Worm (Caenorhabditis elegans) whole organism, late embryonic: ENCODE results near the gene sdz-6.

Source experiments
- C38D4.7 ChIP-seq: fragments of 200-800 bp; sonication (Bioruptor generic); optimal IDR thresholded peaks from 2 replicates; lab custom pipeline; 2018; ENCODE audit warnings: mild to moderate bottlenecking, missing genetic modification characterization, moderate library complexity, missing compliant biosample characterization
- ahr-1 ChIP-seq: sonication (generic microtip); optimal IDR thresholded peaks from 2 replicates; lab custom pipeline; 2016; ENCODE audit warnings: missing genetic modification characterization, missing compliant biosample characterization
- ama-1 ChIP-seq: fragments of 150-350 bp; optimal IDR thresholded peaks from 2 replicates; lab custom pipeline; 2014
- ceh-19 ChIP-seq: fragments of 200-800 bp; sonication (Bioruptor generic); optimal IDR thresholded peaks from 2 replicates; lab custom pipeline; 2018; ENCODE audit warnings: mild to moderate bottlenecking, missing genetic modification characterization, missing compliant biosample characterization
- ceh-2 ChIP-seq: sonication (generic microtip); optimal IDR thresholded peaks from 2 replicates; lab custom pipeline; 2016; ENCODE audit warnings: missing genotype, missing genetic modification characterization, missing compliant biosample characterization
- ceh-22 ChIP-seq: sonication (generic microtip); optimal IDR thresholded peaks from 2 replicates; lab custom pipeline; 2017; ENCODE audit warnings: missing biosample characterization, missing genetic modification characterization
- ceh-24 ChIP-seq: sonication (generic microtip); optimal IDR thresholded peaks from 2 replicates; lab custom pipeline; 2016; ENCODE audit warnings: mild to moderate bottlenecking, missing genetic modification characterization, missing compliant biosample characterization
- ceh-31 ChIP-seq: sonication (generic microtip); optimal IDR thresholded peaks from 2 replicates; lab custom pipeline; 2016; ENCODE audit warnings: missing genetic modification characterization, missing compliant biosample characterization
- ceh-34 ChIP-seq: sonication (generic microtip); optimal IDR thresholded peaks from 2 replicates; lab custom pipeline; 2016; ENCODE audit warnings: mild to moderate bottlenecking, missing genetic modification characterization, missing compliant biosample characterization
- ceh-45 ChIP-seq: fragments of 200-800 bp; sonication (Bioruptor generic); IDR thresholded peaks from 2 replicates; pipeline ENCODE4 v1.3.6; 2022; ENCODE audit warnings: missing genetic modification reagents, missing genetic modification characterization, missing compliant biosample characterization
- ceh-48 ChIP-seq: sonication (generic microtip); optimal IDR thresholded peaks from 2 replicates; lab custom pipeline; 2016; ENCODE audit warnings: missing genetic modification characterization, inconsistent platforms, missing compliant biosample characterization
- ceh-6 ChIP-seq: fragments of 200-800 bp; sonication (Bioruptor generic); optimal IDR thresholded peaks from 2 replicates; lab custom pipeline; 2018; ENCODE audit warnings: mild to moderate bottlenecking, missing genetic modification characterization, missing compliant biosample characterization
- elt-4 ChIP-seq: sonication (generic microtip); optimal IDR thresholded peaks from 2 replicates; lab custom pipeline; 2016; ENCODE audit warnings: missing genetic modification characterization, missing compliant biosample characterization
- eyg-1 ChIP-seq: sonication (generic microtip); optimal IDR thresholded peaks from 2 replicates; lab custom pipeline; 2016; ENCODE audit warnings: missing genotype, missing genetic modification characterization, missing compliant biosample characterization
- gmeb-2 ChIP-seq: sonication (generic microtip); optimal IDR thresholded peaks from 2 replicates; lab custom pipeline; 2016; ENCODE audit warnings: missing genetic modification characterization, inconsistent platforms, missing compliant biosample characterization
- hlh-13 ChIP-seq: fragments of 200-800 bp; sonication (Bioruptor generic); optimal IDR thresholded peaks from 2 replicates; lab custom pipeline; 2018; ENCODE audit warnings: mild to moderate bottlenecking, missing genetic modification characterization, missing compliant biosample characterization
- hlh-15 ChIP-seq: sonication (generic microtip); optimal IDR thresholded peaks from 2 replicates; lab custom pipeline; 2016; ENCODE audit warnings: missing genetic modification characterization, missing compliant biosample characterization
- hlh-30 ChIP-seq: sonication (generic microtip); optimal IDR thresholded peaks from 2 replicates; lab custom pipeline; 2017; ENCODE audit warnings: antibody characterized with exemption, missing genetic modification characterization, missing compliant biosample characterization; ENCODE audit not compliant: insufficient read depth
- lin-11 ChIP-seq: fragments of 200-800 bp; sonication (Bioruptor generic); optimal IDR thresholded peaks from 2 replicates; lab custom pipeline; 2018; ENCODE audit warnings: mild to moderate bottlenecking, missing genetic modification characterization, missing compliant biosample characterization
- madf-2 ChIP-seq: sonication (generic microtip); optimal IDR thresholded peaks from 2 replicates; lab custom pipeline; 2017; ENCODE audit warnings: missing genetic modification characterization, missing compliant biosample characterization
- nfya-1 ChIP-seq: sonication (generic microtip); optimal IDR thresholded peaks from 2 replicates; lab custom pipeline; 2017; ENCODE audit warnings: missing genetic modification characterization, mild to moderate bottlenecking, missing compliant biosample characterization, antibody characterized with exemption, moderate library complexity
- nhr-11 ChIP-seq: fragments of 150-350 bp; optimal IDR thresholded peaks from 2 replicates; lab custom pipeline; 2014; ENCODE audit warnings: missing biosample characterization, missing genetic modification characterization
- nhr-232 ChIP-seq: sonication (generic microtip); optimal IDR thresholded peaks from 2 replicates; lab custom pipeline; 2016; ENCODE audit warnings: missing genetic modification characterization, missing compliant biosample characterization
- npax-4 ChIP-seq: sonication (generic microtip); optimal IDR thresholded peaks from 2 replicates; lab custom pipeline; 2016; ENCODE audit warnings: missing genetic modification characterization, missing compliant biosample characterization
- pag-3 ChIP-seq: sonication (generic microtip); optimal IDR thresholded peaks from 2 replicates; lab custom pipeline; 2016; ENCODE audit warnings: missing compliant biosample characterization, missing genetic modification characterization, borderline replicate concordance
- pha-2 ChIP-seq: sonication (generic microtip); optimal IDR thresholded peaks from 2 replicates; lab custom pipeline; 2017; ENCODE audit warnings: mild to moderate bottlenecking, missing genetic modification characterization, missing compliant biosample characterization
- pha-4 ChIP-seq: fragments of 150-350 bp; optimal IDR thresholded peaks from 2 replicates; lab custom pipeline; 2018; ENCODE audit warnings: missing biosample characterization, missing genetic modification reagents, missing genetic modification characterization
- pqm-1 ChIP-seq: sonication (generic microtip); optimal IDR thresholded peaks from 2 replicates; lab custom pipeline; 2016; ENCODE audit warnings: missing genetic modification characterization, missing compliant biosample characterization
- pros-1 ChIP-seq: fragments of 150-350 bp; optimal IDR thresholded peaks from 2 replicates; lab custom pipeline; 2014; ENCODE audit warnings: missing biosample characterization, missing genetic modification reagents, missing genetic modification characterization
- sox-2 ChIP-seq: fragments of 200-800 bp; sonication (Bioruptor generic); IDR thresholded peaks from 2 replicates; pipeline ENCODE4 v1.3.6; 2022; ENCODE audit warnings: missing genetic modification reagents, missing genetic modification characterization, missing compliant biosample characterization
- syd-9 ChIP-seq: sonication (generic microtip); optimal IDR thresholded peaks from 2 replicates; lab custom pipeline; 2016; ENCODE audit warnings: mild to moderate bottlenecking, missing genetic modification characterization, moderate library complexity, missing compliant biosample characterization
- tbx-2 ChIP-seq: sonication (generic microtip); optimal IDR thresholded peaks from 2 replicates; lab custom pipeline; 2016; ENCODE audit warnings: missing genetic modification characterization, missing compliant biosample characterization
- tbx-7 ChIP-seq: sonication (generic microtip); optimal IDR thresholded peaks from 2 replicates; lab custom pipeline; 2016; ENCODE audit warnings: missing genotype, missing genetic modification characterization, missing compliant biosample characterization
- unc-3 ChIP-seq, 2 experiments: fragments of 200-800 bp in 1 of 2; sonication (Bioruptor generic) in 1 of 2; sonication (generic microtip) in 1 of 2; conservative IDR thresholded peaks in 1 of 2; optimal IDR thresholded peaks in 1 of 2; 2 replicates each; pipeline versions ENCODE4 v1.3.6 to Lab custom; 2016 to 2022; ENCODE audit warnings: missing compliant biosample characterization in 2 of 2, missing genetic modification characterization in 2 of 2, missing genetic modification reagents in 1 of 2
- unc-55 ChIP-seq: sonication (generic microtip); optimal IDR thresholded peaks from 2 replicates; lab custom pipeline; 2017; ENCODE audit warnings: missing biosample characterization, missing genetic modification reagents, missing genetic modification characterization
- unc-86 ChIP-seq: sonication (generic microtip); optimal IDR thresholded peaks from 2 replicates; lab custom pipeline; 2016; ENCODE audit warnings: missing genetic modification characterization, missing compliant biosample characterization
- ztf-16 ChIP-seq: sonication (generic microtip); optimal IDR thresholded peaks from 2 replicates; lab custom pipeline; 2017; ENCODE audit warnings: missing genetic modification characterization, missing compliant biosample characterization

sdz-6 gene

DNA sequence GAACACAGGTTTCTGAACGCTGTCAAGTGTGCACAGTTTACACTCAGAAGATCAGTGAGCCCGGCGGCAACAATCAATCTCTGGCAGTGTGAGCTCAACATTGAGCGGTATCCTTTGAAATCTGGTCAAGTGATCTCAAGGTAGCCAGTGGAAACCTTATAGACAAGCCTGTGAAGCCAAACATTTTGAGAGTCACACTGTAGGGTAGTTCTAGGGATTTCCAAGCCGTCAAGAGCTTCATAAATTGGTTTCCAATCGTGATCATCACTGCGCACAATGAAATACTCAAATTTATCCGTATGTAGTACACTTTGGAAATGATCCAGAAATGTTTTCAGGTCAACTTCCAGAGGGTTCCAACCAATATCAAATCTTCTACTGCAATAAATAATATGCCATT lies 13.5 kb upstream of the sdz-6 start, which contains the start of gene F55C9.15:
Gene F55C9.15 (minus strand): TSS at position 101 of the 400 bp plus-strand sequence.
- no peak for TF ChIP-seq hlh-15 (tag; lab: Kevin White, UChicago)
- no peak for TF ChIP-seq tbx-7 (tag; lab: Kevin White, UChicago)
- no peak for TF ChIP-seq lin-11 (tag; lab: Kevin White, UChicago)
- no peak for TF ChIP-seq hlh-30 (tag; lab: Kevin White, UChicago)
- no peak for TF ChIP-seq ceh-45 (GFP tag; lab: Robert Waterston, UW)
- TF ChIP-seq ceh-48 (tag; lab: Kevin White, UChicago) = no peak
- TF ChIP-seq ama-1 (lab: Kevin White, UChicago) = no peak
- no peak for TF ChIP-seq ceh-24 (tag; lab: Kevin White, UChicago)
- no peak for TF ChIP-seq elt-4 (tag; lab: Kevin White, UChicago)
- no peak for TF ChIP-seq nhr-11 (tag; lab: Kevin White, UChicago)
- no peak for TF ChIP-seq gmeb-2 (tag; lab: Kevin White, UChicago)
- no peak for TF ChIP-seq unc-55 (GFP tag; lab: Kevin White, UChicago)
- no peak for TF ChIP-seq C38D4.7
- no peak for TF ChIP-seq madf-2 (tag; lab: Kevin White, UChicago)
- TF ChIP-seq tbx-2 = no peak
- TF ChIP-seq eyg-1 = no peak
- TF ChIP-seq unc-3 (GFP tag; conservative IDR thresholded peaks at IDR 0.05; lab: Robert Waterston, UW) = no peak
- no peak for TF ChIP-seq unc-3 (tag; optimal IDR thresholded peaks at IDR 0.05; lab: Kevin White, UChicago)
- TF ChIP-seq pqm-1 (tag; lab: Kevin White, UChicago) = no peak
- no peak for TF ChIP-seq pha-2 (tag; lab: Kevin White, UChicago)
- TF ChIP-seq, all 69 proteins: peak for 0

- no peak for TF ChIP-seq ceh-34
- TF ChIP-seq ceh-19 (GFP tag; lab: Kevin White, UChicago) = no peak
- no peak for TF ChIP-seq pha-2 (tag; lab: Kevin White, UChicago)
- TF ChIP-seq sox-2 (GFP tag; lab: Robert Waterston, UW) = no peak
- TF ChIP-seq hlh-13 (GFP tag; lab: Kevin White, UChicago) = no peak
- TF ChIP-seq ceh-31 = no peak
- no peak for TF ChIP-seq ama-1 (lab: Kevin White, UChicago)
- no peak for TF ChIP-seq unc-3 (GFP tag; conservative IDR thresholded peaks at IDR 0.05; lab: Robert Waterston, UW)
- no peak for TF ChIP-seq unc-3 (tag; optimal IDR thresholded peaks at IDR 0.05; lab: Kevin White, UChicago)
- no peak for TF ChIP-seq pros-1 (tag; lab: Kevin White, UChicago)
- TF ChIP-seq npax-4 (tag; lab: Kevin White, UChicago) = no peak
Measured at ce11 chrV:19308137-19308536, 12.3 kb upstream of the sdz-6 start.

ce11 chrV:19309591-19309990 lies 10.8 kb upstream of the sdz-6 start, which contains the start of gene F55C9.11:
F55C9.11 (minus strand) TSS chrV:19309691.
- TF ChIP-seq pha-4 (tag; lab: Kevin White, UChicago) (no peak), tbx-7 (tag; lab: Kevin White, UChicago) (no peak), ceh-2 (no peak), hlh-13 (GFP tag; lab: Kevin White, UChicago) (no peak), syd-9 (no peak), pag-3 (tag; lab: Kevin White, UChicago) (no peak), ceh-6 (GFP tag; lab: Kevin White, UChicago) (no peak), ceh-45 (GFP tag; lab: Robert Waterston, UW) (no peak), ztf-16 (no peak), ahr-1 (tag; lab: Kevin White, UChicago) (no peak)

DNA sequence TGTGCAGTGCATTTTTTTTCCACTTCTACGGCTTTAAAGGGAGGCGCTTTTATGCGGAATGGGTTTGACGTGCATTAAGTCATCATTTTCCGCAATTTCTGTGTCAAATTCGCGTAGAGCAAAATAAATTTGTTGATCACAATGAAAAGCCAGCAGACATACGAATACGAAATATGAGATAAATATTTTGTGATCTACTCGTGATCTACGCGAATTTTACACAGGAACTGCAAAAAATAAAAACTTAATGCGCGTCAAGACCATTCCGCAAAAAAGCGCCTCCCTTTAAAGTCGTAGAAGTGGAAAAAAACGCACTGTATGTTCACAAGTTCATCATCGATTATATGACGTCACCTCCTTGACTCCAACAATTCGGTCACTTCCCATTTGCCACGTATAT lies 9.0 kb upstream of the sdz-6 start, which contains the start of gene C43D7.8:
Gene C43D7.8 (minus strand): TSS at position 101 of the 400 bp plus-strand sequence.
- TF ChIP-seq pros-1 (tag; lab: Kevin White, UChicago) (no peak), nhr-232 (tag; lab: Kevin White, UChicago) (no peak), nfya-1 (tag; lab: Kevin White, UChicago) (no peak), npax-4 (tag; lab: Kevin White, UChicago) (no peak), pha-2 (tag; lab: Kevin White, UChicago) (no peak), syd-9 (no peak), gmeb-2 (tag; lab: Kevin White, UChicago) (no peak), hlh-15 (tag; lab: Kevin White, UChicago) (no peak), unc-86 (tag; lab: Kevin White, UChicago) (no peak), ceh-22 (tag; lab: Kevin White, UChicago) (no peak)
